Worm (Caenorhabditis elegans): ENCODE results near the gene Y73B6BL.23.

- TF ChIP-seq nhr-10 (tag; optimal IDR thresholded peaks at IDR 0.05) (no peak), nhr-6 (tag; optimal IDR thresholded peaks at IDR 0.05) (no peak), aly-2 (tag; optimal IDR thresholded peaks at IDR 0.05) (no peak), F13H6.1 (tag; optimal IDR thresholded peaks at IDR 0.05) (no peak), elt-1 (tag; optimal IDR thresholded peaks at IDR 0.05) (no peak), lsy-2 (tag; optimal IDR thresholded peaks at IDR 0.05) (no peak), sem-4 (tag; optimal IDR thresholded peaks at IDR 0.05) (no peak), nhr-21 (tag; optimal IDR thresholded peaks at IDR 0.05) (no peak), nhr-77 (tag; optimal IDR thresholded peaks at IDR 0.05) (no peak), alr-1 (tag; optimal IDR thresholded peaks at IDR 0.05) (no peak), nhr-25 (tag; optimal IDR thresholded peaks at IDR 0.05) (no peak), blmp-1 (tag; optimal IDR thresholded peaks at IDR 0.05; ENCODE audit: insufficient read depth) (no peak)
Observed at ce11 chrIV:6372267-6372666, 46.6 kb downstream of the Y73B6BL.23 start.

Measured in whole organism, L2 larva.